Fruit fly (Drosophila melanogaster) whole organism, embryonic: ENCODE data around the gene CG13117.

Experiments used
- Atf-2 ChIP-seq: fragments of 200-800 bp; sonication (Bioruptor generic); optimal IDR thresholded peaks from 2 replicates; lab custom pipeline; 2016; ENCODE audit warnings: missing biosample characterization, missing genetic modification characterization
- Atf6 ChIP-seq: fragments of 200-800 bp; sonication (Bioruptor generic); IDR thresholded peaks from 2 replicates; pipeline ENCODE4 v1.3.6; 2022; ENCODE audit warnings: missing biosample characterization, missing genetic modification characterization
- CG10209 ChIP-seq: fragments of 200-800 bp; sonication (Bioruptor generic); optimal IDR thresholded peaks from 3 replicates; lab custom pipeline; 2017; ENCODE audit warnings: missing biosample characterization, mild to moderate bottlenecking, missing genetic modification characterization, missing genetic modification reagents
- CG10654 ChIP-seq: fragments of 200-800 bp; sonication (Bioruptor generic); optimal IDR thresholded peaks from 2 replicates; lab custom pipeline; 2016; ENCODE audit warnings: missing biosample characterization, missing genetic modification characterization
- CG13296 ChIP-seq: fragments of 200-800 bp; sonication (Bioruptor generic); optimal IDR thresholded peaks from 3 replicates; lab custom pipeline; 2018; ENCODE audit warnings: missing biosample characterization, mild to moderate bottlenecking, missing genetic modification characterization
- CG13775 ChIP-seq: fragments of 200-800 bp; sonication (Bioruptor generic); optimal IDR thresholded peaks from 3 replicates; lab custom pipeline; 2017; ENCODE audit warnings: missing biosample characterization, mild to moderate bottlenecking, missing genetic modification characterization
- CG1603 ChIP-seq: fragments of 200-800 bp; sonication (Bioruptor generic); optimal IDR thresholded peaks from 2 replicates; lab custom pipeline; 2019; ENCODE audit warnings: missing biosample characterization, mild to moderate bottlenecking, missing genetic modification characterization, moderate library complexity
- CG17328 ChIP-seq: fragments of 200-800 bp; sonication (Bioruptor generic); IDR thresholded peaks from 2 replicates; pipeline ENCODE4 v1.3.6; 2022; ENCODE audit warnings: missing biosample characterization, missing genetic modification characterization
- CG18599 ChIP-seq: fragments of 200-800 bp; sonication (Bioruptor generic); optimal IDR thresholded peaks from 3 replicates; lab custom pipeline; 2017; ENCODE audit warnings: missing biosample characterization, missing genetic modification characterization, mild to moderate bottlenecking, moderate library complexity, missing genetic modification reagents
- CG2116 ChIP-seq: fragments of 200-800 bp; sonication (Bioruptor generic); optimal IDR thresholded peaks from 3 replicates; lab custom pipeline; 2018; ENCODE audit warnings: missing biosample characterization, mild to moderate bottlenecking, missing genetic modification characterization
- CG42726 ChIP-seq: fragments of 200-800 bp; sonication (Bioruptor generic); IDR thresholded peaks from 2 replicates; pipeline ENCODE4 v1.3.6; 2022; ENCODE audit warnings: missing biosample characterization, missing genetic modification characterization; ENCODE audit not compliant: partially characterized antibody
- CG4617 ChIP-seq: fragments of 200-800 bp; sonication (Bioruptor generic); optimal IDR thresholded peaks from 3 replicates; lab custom pipeline; 2016; ENCODE audit warnings: missing biosample characterization, missing genetic modification characterization, borderline replicate concordance
- CG4854 ChIP-seq: fragments of 200-800 bp; sonication (Bioruptor generic); optimal IDR thresholded peaks from 2 replicates; lab custom pipeline; 2016; ENCODE audit warnings: missing biosample characterization, missing genetic modification characterization, inconsistent platforms
- CG6175 ChIP-seq: fragments of 200-800 bp; sonication (Bioruptor generic); IDR thresholded peaks from 3 replicates; pipeline ENCODE4 v1.3.6; 2022; ENCODE audit warnings: missing biosample characterization, missing genetic modification characterization
- CG6689 ChIP-seq: fragments of 200-800 bp; sonication (Bioruptor generic); IDR thresholded peaks from 2 replicates; pipeline ENCODE4 v1.3.6; 2022; ENCODE audit warnings: missing biosample characterization, missing genetic modification characterization
- CG8359 ChIP-seq: fragments of 200-800 bp; sonication (Bioruptor generic); optimal IDR thresholded peaks from 2 replicates; lab custom pipeline; 2017; ENCODE audit warnings: missing biosample characterization, mild to moderate bottlenecking, missing genetic modification characterization, borderline replicate concordance
- CHES-1-like ChIP-seq: fragments of 200-800 bp; sonication (Bioruptor generic); optimal IDR thresholded peaks from 2 replicates; lab custom pipeline; 2016; ENCODE audit warnings: missing biosample characterization, missing genetic modification characterization
- Camta ChIP-seq: fragments of 200-800 bp; sonication (Bioruptor generic); optimal IDR thresholded peaks from 2 replicates; lab custom pipeline; 2016; ENCODE audit warnings: missing biosample characterization, missing genetic modification characterization
- Dip2 ChIP-seq: fragments of 200-800 bp; sonication (Bioruptor generic); IDR thresholded peaks from 2 replicates; pipeline ENCODE4 v1.3.6; 2022; ENCODE audit warnings: missing biosample characterization, missing genetic modification characterization
- Dref ChIP-seq: fragments of 200-800 bp; sonication (Bioruptor generic); IDR thresholded peaks from 2 replicates; pipeline ENCODE4 v1.3.6; 2022; ENCODE audit warnings: missing biosample characterization, missing genetic modification characterization
- Elba2 ChIP-seq: fragments of 200-800 bp; sonication (Bioruptor generic); optimal IDR thresholded peaks from 3 replicates; lab custom pipeline; 2016; ENCODE audit warnings: missing biosample characterization, missing genetic modification characterization
- Fer2 ChIP-seq: fragments of 200-800 bp; sonication (Bioruptor generic); optimal IDR thresholded peaks from 2 replicates; lab custom pipeline; 2018; ENCODE audit warnings: missing biosample characterization, mild to moderate bottlenecking, missing genetic modification characterization, moderate library complexity
- Fer3 ChIP-seq: fragments of 200-800 bp; sonication (Bioruptor generic); optimal IDR thresholded peaks from 2 replicates; lab custom pipeline; 2018; ENCODE audit warnings: missing biosample characterization, mild to moderate bottlenecking, missing genetic modification characterization, moderate library complexity
- Hr3 ChIP-seq: fragments of 200-800 bp; sonication (Bioruptor generic); optimal IDR thresholded peaks from 3 replicates; lab custom pipeline; 2016; ENCODE audit warnings: missing biosample characterization, missing genetic modification characterization
- Nf-YA ChIP-seq: fragments of 200-800 bp; sonication (Bioruptor generic); IDR thresholded peaks from 2 replicates; pipeline ENCODE4 v1.3.6; 2022; ENCODE audit warnings: missing biosample characterization, missing genetic modification characterization
- YL-1 ChIP-seq: fragments of 200-800 bp; sonication (Bioruptor generic); optimal IDR thresholded peaks from 3 replicates; lab custom pipeline; 2017; ENCODE audit warnings: missing biosample characterization, mild to moderate bottlenecking, missing genetic modification characterization
- az2 ChIP-seq: fragments of 200-800 bp; sonication (Bioruptor generic); optimal IDR thresholded peaks from 3 replicates; lab custom pipeline; 2016; ENCODE audit warnings: missing biosample characterization, missing genetic modification characterization
- br ChIP-seq: fragments of >200 bp; optimal IDR thresholded peaks from 2 replicates; lab custom pipeline; 2017
- chif ChIP-seq, 2 experiments: fragments of 200-800 bp; sonication (Bioruptor generic); optimal IDR thresholded peaks; 3 replicates each; lab custom pipeline; 2016; ENCODE audit warnings: missing biosample characterization in 2 of 2, missing genetic modification characterization in 2 of 2
- corto ChIP-seq: fragments of 200-800 bp; sonication (Bioruptor generic); optimal IDR thresholded peaks from 2 replicates; lab custom pipeline; 2016; ENCODE audit warnings: missing biosample characterization, mild to moderate bottlenecking, missing genetic modification characterization, moderate library complexity
- cwo ChIP-seq: fragments of 200-800 bp; sonication (Bioruptor generic); optimal IDR thresholded peaks from 3 replicates; lab custom pipeline; 2017; ENCODE audit warnings: missing biosample characterization, missing genetic modification characterization, mild to moderate bottlenecking, moderate library complexity, missing genetic modification reagents
- da ChIP-seq: fragments of 200-800 bp; sonication (Bioruptor generic); optimal IDR thresholded peaks from 2 replicates; lab custom pipeline; 2016; ENCODE audit warnings: missing biosample characterization, missing genetic modification characterization
- ewg ChIP-seq: fragments of 200-800 bp; sonication (Bioruptor generic); optimal IDR thresholded peaks from 3 replicates; lab custom pipeline; 2017; ENCODE audit warnings: mild to moderate bottlenecking, missing biosample characterization, missing genetic modification reagents, missing genetic modification characterization
- eyg ChIP-seq: fragments of 200-800 bp; sonication (Bioruptor generic); optimal IDR thresholded peaks from 3 replicates; lab custom pipeline; 2016; ENCODE audit warnings: missing biosample characterization, missing genetic modification characterization
- fru ChIP-seq: fragments of >200 bp; optimal IDR thresholded peaks from 2 replicates; lab custom pipeline; 2017
- ftz-f1 ChIP-seq: fragments of 200-800 bp; sonication (Bioruptor generic); optimal IDR thresholded peaks from 2 replicates; lab custom pipeline; 2016; ENCODE audit warnings: missing biosample characterization, missing genetic modification characterization
- gsb-n ChIP-seq: fragments of 200-800 bp; sonication (Bioruptor generic); optimal IDR thresholded peaks from 3 replicates; lab custom pipeline; 2018; ENCODE audit warnings: missing biosample characterization, mild to moderate bottlenecking, missing genetic modification characterization
- hbn ChIP-seq: fragments of 200-800 bp; sonication (Bioruptor generic); IDR thresholded peaks from 2 replicates; pipeline ENCODE4 v1.3.6; 2022; ENCODE audit warnings: missing biosample characterization, missing genetic modification characterization; ENCODE audit not compliant: partially characterized antibody
- ind ChIP-seq: fragments of 200-800 bp; sonication (Bioruptor generic); optimal IDR thresholded peaks from 3 replicates; lab custom pipeline; 2016; ENCODE audit warnings: missing biosample characterization, missing genetic modification characterization
- insv ChIP-seq, 2 experiments: fragments of 200-800 bp; sonication (Bioruptor generic); optimal IDR thresholded peaks; 3 replicates each; lab custom pipeline; 2016 to 2018; ENCODE audit warnings: missing biosample characterization in 2 of 2, missing genetic modification characterization in 2 of 2
- jumu ChIP-seq: fragments of 200-800 bp; sonication (Bioruptor generic); optimal IDR thresholded peaks from 3 replicates; lab custom pipeline; 2016; ENCODE audit warnings: missing biosample characterization, missing genetic modification characterization
- kni ChIP-seq: fragments of 200-800 bp; sonication (Bioruptor generic); optimal IDR thresholded peaks from 3 replicates; lab custom pipeline; 2017; ENCODE audit warnings: mild to moderate bottlenecking, missing biosample characterization, missing genetic modification reagents, missing genetic modification characterization
- nerfin-1 ChIP-seq: fragments of 200-800 bp; sonication (Bioruptor generic); optimal IDR thresholded peaks from 3 replicates; lab custom pipeline; 2019; ENCODE audit warnings: missing biosample characterization, mild to moderate bottlenecking, missing genetic modification characterization, moderate library complexity
- nerfin-2 ChIP-seq: fragments of 200-800 bp; sonication (Bioruptor generic); IDR thresholded peaks from 2 replicates; pipeline ENCODE4 v1.3.6; 2022; ENCODE audit warnings: missing biosample characterization, missing genetic modification characterization; ENCODE audit not compliant: partially characterized antibody
- psq ChIP-seq: fragments of 200-800 bp; sonication (Bioruptor generic); optimal IDR thresholded peaks from 2 replicates; lab custom pipeline; 2017; ENCODE audit warnings: missing biosample characterization, missing genetic modification characterization
- sob ChIP-seq: fragments of 200-800 bp; sonication (Bioruptor generic); IDR thresholded peaks from 2 replicates; pipeline ENCODE4 v1.3.6; 2022; ENCODE audit warnings: missing biosample characterization, missing genetic modification characterization
- tap ChIP-seq: fragments of 200-800 bp; optimal IDR thresholded peaks from 3 replicates; lab custom pipeline; 2019; ENCODE audit warnings: missing biosample characterization, mild to moderate bottlenecking, missing genetic modification characterization, moderate library complexity
- unc-4 ChIP-seq: fragments of 200-800 bp; sonication (Bioruptor generic); IDR thresholded peaks from 2 replicates; pipeline ENCODE4 v1.3.6; 2022; ENCODE audit warnings: missing biosample characterization, missing genetic modification characterization; ENCODE audit not compliant: partially characterized antibody
- vvl ChIP-seq: fragments of 200-800 bp; sonication (Bioruptor generic); IDR thresholded peaks from 2 replicates; pipeline ENCODE4 v1.3.6; 2022; ENCODE audit warnings: missing biosample characterization, missing genetic modification characterization
- wek ChIP-seq: fragments of 200-800 bp; sonication (Bioruptor generic); optimal IDR thresholded peaks from 3 replicates; lab custom pipeline; 2018; ENCODE audit warnings: missing biosample characterization, mild to moderate bottlenecking, missing genetic modification characterization, moderate library complexity

The CG13117 gene

dm6 chr2L:9763212-9763869 lies 26.9 kb downstream of the CG13117 start, which contains the start of the genes Taf11 and und (continued):
- TF ChIP-seq Fer2 (tag; lab: Kevin White, UChicago) = peak; percentile 3
- peak; percentile 50 for TF ChIP-seq CG2116
- peak; percentile 42; the same call in 1 of the 2 replicates for TF ChIP-seq sob (GFP tag; lab: Robert Waterston, UW)
- TF ChIP-seq eyg = no peak
- no peak for TF ChIP-seq wek (GFP tag; lab: Kevin White, UChicago)
- peak; percentile 18 for TF ChIP-seq CG10209
- TF ChIP-seq CG18599 = peak; percentile 52
- no peak for TF ChIP-seq nerfin-2 (GFP tag; lab: Robert Waterston, UW)
- TF ChIP-seq Elba2 (GFP tag; lab: Kevin White, UChicago) = peak; percentile 13
- peak; percentile 89 for TF ChIP-seq vvl (GFP tag; lab: Robert Waterston, UW)
- peak; percentile 52 for TF ChIP-seq ind (GFP tag; lab: Kevin White, UChicago)
- no peak for TF ChIP-seq br
- no peak for TF ChIP-seq Fer3 (tag; lab: Kevin White, UChicago)
- no peak for TF ChIP-seq CG6175 (GFP tag; lab: Robert Waterston, UW)
- no peak for TF ChIP-seq da (GFP tag; lab: Kevin White, UChicago)
- no peak for TF ChIP-seq Atf6
- TF ChIP-seq insv (GFP tag; optimal IDR thresholded peaks at IDR 0.05; lab: Kevin White, UChicago) = no peak
- TF ChIP-seq CG4617 (GFP tag; lab: Kevin White, UChicago) = peak; percentile 46
- peak; percentile 42 for TF ChIP-seq CG13296 (GFP tag; lab: Kevin White, UChicago)
- no peak for TF ChIP-seq fru (lab: Kevin White, UChicago)
- TF ChIP-seq CG6689 = no peak
- TF ChIP-seq tap (tag; lab: Kevin White, UChicago) = no peak
- TF ChIP-seq az2 (GFP tag; lab: Kevin White, UChicago) = no peak
- no peak for TF ChIP-seq CG4854 (GFP tag; lab: Kevin White, UChicago)
- TF ChIP-seq ftz-f1 (GFP tag; lab: Kevin White, UChicago) = no peak
- TF ChIP-seq cwo (GFP tag; lab: Kevin White, UChicago) = no peak
- TF ChIP-seq ewg (GFP tag; lab: Kevin White, UChicago) = peak; percentile 20
- no peak for TF ChIP-seq Nf-YA
- TF ChIP-seq chif (GFP tag; optimal IDR thresholded peaks at IDR 0.05; lab: Kevin White, UChicago) = no peak
- TF ChIP-seq CG42726 = 0 out of 2 replicates have a peak, but pooled peaks have one; percentile 34
- TF ChIP-seq CG17328 (GFP tag; lab: Robert Waterston, UW) = no peak
- TF ChIP-seq CG10654 (GFP tag; lab: Kevin White, UChicago) = no peak
- TF ChIP-seq hbn (GFP tag; lab: Robert Waterston, UW) = peak; percentile 57
- TF ChIP-seq unc-4 (GFP tag; lab: Robert Waterston, UW) = peak; percentile 75
- peak; percentile 100 for TF ChIP-seq CG13775 (GFP tag; lab: Kevin White, UChicago)
- no peak for TF ChIP-seq CHES-1-like (GFP tag; lab: Kevin White, UChicago)
- peak; percentile 42 for TF ChIP-seq Hr3 (GFP tag; lab: Kevin White, UChicago)
- no peak for TF ChIP-seq Atf-2
- TF ChIP-seq YL-1 (GFP tag; lab: Kevin White, UChicago) = peak; percentile 80
- TF ChIP-seq corto = no peak
- no peak for TF ChIP-seq Camta (GFP tag; lab: Kevin White, UChicago)
- no peak for TF ChIP-seq kni
- TF ChIP-seq Dip2 (GFP tag; lab: Robert Waterston, UW) = no peak
- no peak for TF ChIP-seq jumu (GFP tag; lab: Kevin White, UChicago)
- TF ChIP-seq CG8359 (GFP tag; lab: Kevin White, UChicago) = no peak
- TF ChIP-seq gsb-n = no peak
- TF ChIP-seq nerfin-1 (tag; lab: Kevin White, UChicago) = no peak
- TF ChIP-seq CG1603 = no peak
- 0 out of 2 replicates have a peak, but pooled peaks have one; percentile 27 for TF ChIP-seq Dref (GFP tag; lab: Robert Waterston, UW)
- no peak for TF ChIP-seq psq (GFP tag; lab: Kevin White, UChicago)
